Fruit fly (Drosophila melanogaster): Measurements from ENCODE around the gene CG17097.
A peak's percentile ranks its signal among the peaks of the same experiment; 100 is the strongest.

DNA sequence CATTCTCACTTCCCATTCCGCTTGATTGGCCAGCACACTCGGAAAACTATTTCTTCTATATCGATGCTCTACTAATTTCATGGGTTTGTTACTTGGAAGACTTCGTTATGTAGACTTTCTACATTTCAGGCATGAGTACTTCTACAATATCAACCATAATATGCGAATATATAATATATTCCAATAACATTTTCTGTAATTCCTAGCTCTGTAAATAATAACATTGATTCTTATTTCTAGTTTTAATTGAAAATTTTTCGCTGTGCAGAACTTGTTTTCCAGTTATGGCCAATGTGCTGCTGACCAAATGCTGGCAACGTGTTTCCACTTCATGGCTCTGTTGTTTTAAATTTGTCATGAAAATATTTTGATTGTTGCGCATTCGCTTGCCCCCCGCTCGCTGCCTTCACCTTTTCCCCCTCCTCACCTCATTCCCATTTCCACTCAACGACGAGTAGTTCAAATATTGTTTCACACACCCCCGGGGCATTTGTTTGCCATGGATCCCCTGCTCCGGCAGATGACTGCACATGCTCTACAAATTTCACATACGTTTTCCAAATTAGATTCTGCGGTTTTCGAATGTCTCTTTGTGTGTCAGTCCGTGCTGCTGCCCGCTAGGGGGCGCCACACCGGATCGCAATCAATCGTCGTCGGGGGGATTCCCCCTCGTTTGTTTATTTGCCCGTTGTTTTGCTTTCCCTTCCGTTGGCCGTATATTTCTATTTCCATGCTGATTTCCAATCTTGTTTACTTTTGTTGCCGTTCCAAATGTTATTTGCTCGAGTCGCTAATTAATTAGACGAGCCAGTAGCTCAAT, 31.3 kb upstream of the CG17097 start:
- TF ChIP-seq CTCF (optimal IDR thresholded peaks at IDR 0.05): peak; percentile 86 to 87
- no peak for TF ChIP-seq CG8478 (optimal IDR thresholded peaks at IDR 0.05)

Measured in S2 (cell line).